Fruit fly (Drosophila melanogaster) ovary, adult (tissue): ENCODE results near the gene CG42578.

Source experiments
- CG17801 ChIP-seq: fragments of 200-800 bp; optimal IDR thresholded peaks from 2 replicates; lab custom pipeline; 2019; ENCODE audit warnings: missing biosample characterization, mild to moderate bottlenecking, missing genetic modification characterization, moderate library complexity; ENCODE audit not compliant: partially characterized antibody

CG42578 gene

DNA sequence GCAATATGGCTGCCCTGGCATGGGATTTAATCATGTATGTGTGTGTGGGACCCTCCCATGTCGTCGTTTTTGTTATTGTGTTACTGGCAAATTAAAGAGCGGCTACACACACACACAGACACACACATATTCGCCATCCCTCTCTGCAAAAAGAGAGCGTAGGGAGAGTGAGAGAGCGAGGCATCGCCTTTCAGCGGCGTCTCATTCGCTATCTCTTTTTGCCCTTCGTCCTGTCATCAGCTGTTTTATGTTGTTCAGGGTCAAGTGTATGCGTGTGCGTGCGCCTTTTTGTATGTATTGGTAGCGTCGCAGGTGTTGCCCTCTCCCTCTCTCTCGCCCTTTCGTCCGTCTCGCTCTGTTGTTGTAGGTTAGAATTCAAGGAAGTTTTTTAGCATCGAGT lies 9.3 kb upstream of the CG42578 start:
- TF ChIP-seq CG17801 (GFP tag; lab: Kevin White, UChicago), result no peak

DNA sequence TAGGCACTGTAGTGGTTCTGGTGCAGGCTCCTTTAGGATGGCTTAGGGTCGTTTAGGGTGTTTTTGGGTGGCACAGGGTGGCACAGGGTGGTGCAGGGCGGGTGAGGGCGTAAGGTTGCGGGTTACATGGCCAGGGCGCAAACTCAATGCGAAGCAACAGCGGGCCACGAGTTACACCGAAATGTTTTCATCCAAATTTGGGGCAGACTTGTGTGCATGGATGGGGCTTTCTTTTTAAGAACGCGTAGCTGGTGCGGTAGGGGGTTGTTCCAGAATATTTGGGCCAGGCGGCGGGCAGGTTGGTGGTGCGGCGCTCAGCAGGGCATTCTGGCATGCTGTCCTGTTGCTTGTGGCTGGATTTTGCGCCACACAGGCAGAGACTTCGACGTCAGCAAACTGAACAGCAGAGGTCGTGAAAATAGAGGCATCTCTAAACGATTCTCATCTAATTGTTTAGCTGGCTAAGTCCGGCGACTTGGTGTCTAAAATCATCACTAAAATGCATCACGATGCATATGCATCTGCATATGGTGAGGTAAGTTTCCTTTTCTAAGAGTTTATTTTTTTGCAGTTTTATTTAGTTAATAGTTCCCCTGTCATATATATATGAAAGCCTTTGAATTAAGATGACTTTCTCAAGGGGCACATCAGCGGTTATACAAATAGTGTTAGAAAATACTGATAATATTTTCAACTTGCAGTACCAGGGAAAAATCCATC lies 1.9 kb downstream of the CG42578 start:
- TF ChIP-seq CG17801 (GFP tag; lab: Kevin White, UChicago), result no peak

DNA sequence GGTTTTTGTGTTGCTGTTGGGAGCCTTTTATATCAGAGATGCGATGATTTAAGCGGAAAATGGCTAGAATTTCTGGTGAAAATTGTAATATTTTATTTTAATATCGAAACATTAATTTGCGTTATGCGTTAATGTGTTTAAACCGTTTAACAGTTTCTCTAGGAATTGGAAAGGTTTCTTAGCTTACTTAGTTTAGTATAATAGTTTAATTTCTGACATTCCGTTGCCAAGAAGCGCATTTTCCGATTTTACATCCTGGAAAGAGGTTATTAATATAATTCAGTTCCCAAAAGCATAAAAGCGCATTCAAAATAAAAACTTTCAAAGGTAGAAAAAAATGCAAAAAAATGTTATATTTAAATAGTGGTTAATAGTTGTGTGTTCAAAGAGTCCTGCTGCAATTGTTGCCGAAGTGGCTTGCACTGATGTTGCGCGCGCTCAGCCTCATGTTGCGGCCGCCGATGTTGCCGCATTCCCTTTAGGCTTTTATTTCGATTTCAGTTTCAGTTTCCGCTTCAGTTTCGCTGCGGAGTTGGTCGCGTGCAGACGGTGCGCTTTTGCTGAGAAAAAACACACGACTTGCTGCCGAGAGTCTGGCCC lies 2.8 kb downstream of the CG42578 start, which contains the start of gene tbc:
Gene tbc (plus strand): TSS at position 504 of the 600 bp plus-strand sequence.
- no peak for TF ChIP-seq CG17801 (GFP tag; lab: Kevin White, UChicago)

DNA sequence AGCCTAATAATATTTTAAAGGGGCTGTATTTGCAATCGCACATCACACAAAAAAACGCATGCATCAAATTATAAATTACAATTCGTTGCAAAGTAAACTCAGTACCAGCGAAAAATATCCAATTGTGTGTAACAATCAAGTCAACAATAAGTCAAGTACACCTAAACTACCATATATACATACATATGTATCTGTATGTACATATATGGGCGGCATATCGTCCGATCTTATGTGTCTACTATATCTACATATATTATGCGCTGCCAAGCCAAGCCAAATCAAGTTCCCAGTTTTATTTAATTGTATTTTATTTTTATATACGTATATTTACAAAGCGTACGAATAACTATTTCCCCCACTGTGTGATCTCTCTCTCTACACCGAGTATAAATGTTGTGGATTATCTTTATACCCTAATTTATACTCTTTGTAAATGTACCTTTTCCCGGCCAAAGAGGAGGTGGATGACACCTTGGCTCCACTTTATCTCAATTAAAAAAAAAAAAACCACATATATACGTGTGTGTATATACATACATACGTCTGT lies 20.3 kb downstream of the CG42578 start:
- TF ChIP-seq CG17801 (GFP tag; lab: Kevin White, UChicago), result peak; percentile 55

DNA sequence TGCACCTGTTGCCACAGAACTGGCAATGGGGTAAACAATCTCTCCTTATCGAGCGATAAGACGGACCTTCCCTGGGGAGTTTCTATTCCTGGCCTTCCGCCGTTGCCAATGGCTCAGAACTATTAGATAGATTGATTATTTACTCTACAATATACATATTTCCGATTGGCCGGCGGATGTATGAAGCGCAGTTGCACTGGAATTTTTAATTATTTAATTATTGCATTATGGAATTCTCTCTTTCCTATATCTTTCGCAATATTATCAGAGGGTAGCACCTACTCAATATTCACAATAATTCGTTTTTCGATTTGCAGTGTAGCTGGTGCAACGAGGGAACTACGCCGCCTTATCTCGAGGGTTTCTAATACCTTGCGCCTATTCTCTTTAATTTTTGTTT lies 21.0 kb downstream of the CG42578 start, which contains the start of gene GstT3:
Gene GstT3 (plus strand): TSS at position 301 of the 400 bp plus-strand sequence.
- no peak for TF ChIP-seq CG17801 (GFP tag; lab: Kevin White, UChicago)

DNA sequence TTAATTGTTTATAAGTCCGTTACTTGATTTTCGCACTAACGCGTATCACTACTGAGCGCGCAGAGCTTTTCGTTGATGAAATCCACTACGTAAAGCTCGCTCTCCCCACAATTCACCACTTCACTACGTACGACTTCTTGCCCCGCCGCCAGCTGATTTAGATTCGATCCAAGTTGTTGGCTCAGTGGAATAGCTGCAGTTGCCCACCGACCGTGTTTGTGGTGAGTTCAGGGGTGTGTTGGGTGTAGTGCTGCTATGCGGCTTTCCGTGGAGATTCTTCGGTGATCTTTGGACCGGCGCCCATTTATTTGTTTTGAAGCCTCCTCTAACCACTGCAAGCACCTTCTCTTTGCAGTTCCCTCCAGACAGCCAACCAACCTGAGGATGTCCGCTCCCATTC lies 22.0 kb downstream of the CG42578 start:
- TF ChIP-seq CG17801 (GFP tag; lab: Kevin White, UChicago), result peak; percentile 60

DNA sequence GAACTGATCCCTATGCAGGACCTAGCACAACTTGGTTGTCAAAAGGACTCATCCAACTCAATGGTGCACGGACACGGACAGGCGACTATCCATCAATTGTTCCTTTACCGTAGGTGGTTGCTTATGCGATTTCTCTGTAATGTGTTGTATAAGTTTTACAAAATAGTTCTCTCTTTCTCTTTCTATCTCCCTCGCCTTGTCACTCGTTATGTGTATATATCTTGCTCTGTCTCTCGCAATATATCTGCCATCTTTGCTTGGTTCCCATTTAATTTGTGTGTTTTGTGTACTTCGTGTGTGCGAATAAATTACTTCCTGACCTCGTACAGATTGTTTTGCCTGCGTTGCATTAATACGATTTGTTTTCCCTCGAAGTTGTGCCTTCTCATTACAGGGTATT lies 24.5 kb downstream of the CG42578 start:
- no peak for TF ChIP-seq CG17801 (GFP tag; lab: Kevin White, UChicago)

DNA sequence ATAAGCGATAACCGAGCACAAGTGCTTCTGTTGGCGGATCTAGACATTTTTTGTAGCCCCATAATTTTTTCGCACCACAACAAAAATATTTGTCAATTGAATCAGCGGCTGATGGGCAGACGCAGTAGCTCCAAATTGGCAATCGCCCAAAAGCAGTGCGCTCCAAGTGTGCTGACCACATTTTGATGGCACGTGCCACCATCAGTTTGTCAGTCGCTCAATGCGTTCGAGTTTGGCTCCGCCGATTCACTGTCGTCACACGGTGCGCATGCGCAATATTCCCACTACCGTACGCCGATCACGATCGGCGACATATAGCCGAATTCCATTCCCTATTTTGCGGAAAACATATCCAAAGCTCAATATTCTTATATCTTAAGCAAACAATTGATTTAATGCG lies 32.5 kb downstream of the CG42578 start:
- TF ChIP-seq CG17801 (GFP tag; lab: Kevin White, UChicago), result no peak

DNA sequence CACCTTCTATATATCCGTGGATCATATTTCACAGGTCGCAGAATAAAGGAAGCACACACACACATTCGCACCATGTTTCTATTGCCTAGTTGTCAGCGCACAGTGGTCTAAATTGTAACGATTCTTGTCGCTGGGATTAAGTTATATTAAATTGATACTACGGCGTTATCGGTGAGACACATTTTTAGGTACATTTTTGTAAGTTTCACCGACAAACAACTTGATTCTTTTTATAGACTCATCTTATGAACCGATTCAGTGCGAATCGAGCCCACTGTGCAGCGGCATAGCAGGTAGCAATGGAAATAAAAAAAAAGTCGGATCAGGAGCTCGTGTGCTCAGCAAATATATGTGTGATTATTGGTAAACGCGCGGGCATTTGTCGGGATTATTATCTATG lies 34.2 kb downstream of the CG42578 start:
- TF ChIP-seq CG17801 (GFP tag; lab: Kevin White, UChicago), result peak; percentile 23

DNA sequence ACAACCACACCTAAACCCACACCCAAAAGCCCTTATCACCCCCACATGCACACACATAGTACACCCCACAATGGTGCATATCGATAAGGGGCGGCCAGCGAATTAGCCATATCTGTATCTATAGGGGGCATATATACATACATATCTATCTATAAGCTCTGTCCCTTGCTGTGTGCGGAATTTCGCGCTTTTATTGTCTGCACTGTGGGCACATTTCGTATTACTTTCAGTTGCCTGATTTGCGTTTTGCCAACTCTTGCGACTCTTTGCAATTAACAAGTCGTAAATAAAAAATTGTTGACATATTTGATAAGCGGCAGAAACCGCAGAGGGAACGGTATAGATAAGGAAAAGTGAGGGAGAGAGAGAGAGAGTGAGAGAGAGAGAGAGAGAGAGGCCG lies 35.2 kb downstream of the CG42578 start:
- no peak for TF ChIP-seq CG17801 (GFP tag; lab: Kevin White, UChicago)

DNA sequence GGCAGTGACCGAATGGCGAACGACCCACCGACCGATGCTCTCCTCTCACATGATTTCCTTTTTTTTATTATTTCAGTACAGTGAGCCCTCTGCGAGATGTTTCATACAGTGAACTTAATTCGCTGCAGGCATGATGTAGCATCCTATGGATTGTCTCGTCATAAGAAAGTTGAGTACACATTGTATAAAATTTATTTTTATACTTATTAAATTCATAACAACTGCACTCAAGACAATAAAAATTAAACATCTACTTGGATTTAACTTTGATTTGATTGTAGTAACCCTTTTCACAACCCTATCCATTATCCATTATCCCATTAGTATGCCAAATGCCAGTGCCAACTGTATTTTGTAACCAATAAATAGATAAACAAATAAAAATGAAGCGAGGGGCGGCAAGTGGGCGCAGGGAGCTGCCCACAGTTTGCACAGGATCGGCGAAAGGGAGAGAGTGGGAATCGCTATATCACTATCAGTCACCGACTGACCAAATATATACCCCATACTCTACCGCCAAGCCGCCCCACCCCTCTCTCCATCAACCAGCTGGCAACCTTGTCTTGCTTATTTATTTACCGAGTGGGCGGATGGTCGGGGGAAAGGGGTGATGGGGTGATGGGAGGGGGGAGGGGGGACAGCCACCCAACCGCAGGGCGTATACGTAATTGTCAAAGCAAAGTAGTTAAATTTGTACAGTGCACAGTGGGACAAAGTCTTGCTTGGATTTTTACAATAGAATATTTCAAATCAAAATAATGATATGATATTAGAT lies 36.8 kb downstream of the CG42578 start:
- no peak for TF ChIP-seq CG17801 (GFP tag; lab: Kevin White, UChicago)

DNA sequence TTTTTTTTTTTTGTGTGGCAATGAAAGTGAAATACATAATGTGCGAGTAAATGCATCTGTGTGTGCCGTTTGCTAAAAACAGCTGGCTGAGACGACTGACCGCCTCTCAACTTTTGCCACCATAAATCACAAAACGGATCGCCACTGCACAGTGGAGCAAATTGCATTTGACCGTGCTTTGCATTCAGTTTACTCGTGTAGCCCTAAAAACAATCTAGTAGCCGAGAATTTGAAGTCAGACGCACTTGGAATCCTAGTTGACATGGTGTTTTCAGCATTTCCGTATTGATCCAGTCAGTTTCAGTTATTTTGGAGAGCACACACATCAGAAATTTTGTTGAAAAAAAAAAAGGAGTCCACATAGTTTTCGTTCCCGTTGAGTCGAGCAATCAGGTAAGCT lies 39.7 kb downstream of the CG42578 start, which contains the start of gene CG15461:
Gene CG15461 (plus strand): TSS at position 301 of the 400 bp plus-strand sequence.
- no peak for TF ChIP-seq CG17801 (GFP tag; lab: Kevin White, UChicago)

DNA sequence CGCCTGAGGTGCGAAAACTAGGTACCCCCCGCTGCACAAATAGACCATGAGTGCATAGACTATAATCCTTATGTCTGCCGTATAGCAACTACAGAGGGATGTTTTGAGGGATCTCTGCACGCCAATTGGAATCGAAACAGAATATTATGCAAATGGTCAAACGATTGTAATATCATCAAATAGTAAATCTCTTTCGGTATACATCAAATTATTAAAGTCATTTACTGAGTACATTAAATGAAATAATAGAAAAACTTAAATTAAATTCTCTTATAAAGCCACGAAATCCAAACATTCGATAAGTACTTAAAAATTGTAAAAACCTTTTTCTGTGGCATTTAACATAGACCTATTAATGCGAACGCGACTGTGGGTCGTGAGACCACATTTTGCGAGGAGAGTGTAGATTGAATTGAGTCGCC lies 42.5 kb downstream of the CG42578 start:
- peak; percentile 73 for TF ChIP-seq CG17801 (GFP tag; lab: Kevin White, UChicago)

DNA sequence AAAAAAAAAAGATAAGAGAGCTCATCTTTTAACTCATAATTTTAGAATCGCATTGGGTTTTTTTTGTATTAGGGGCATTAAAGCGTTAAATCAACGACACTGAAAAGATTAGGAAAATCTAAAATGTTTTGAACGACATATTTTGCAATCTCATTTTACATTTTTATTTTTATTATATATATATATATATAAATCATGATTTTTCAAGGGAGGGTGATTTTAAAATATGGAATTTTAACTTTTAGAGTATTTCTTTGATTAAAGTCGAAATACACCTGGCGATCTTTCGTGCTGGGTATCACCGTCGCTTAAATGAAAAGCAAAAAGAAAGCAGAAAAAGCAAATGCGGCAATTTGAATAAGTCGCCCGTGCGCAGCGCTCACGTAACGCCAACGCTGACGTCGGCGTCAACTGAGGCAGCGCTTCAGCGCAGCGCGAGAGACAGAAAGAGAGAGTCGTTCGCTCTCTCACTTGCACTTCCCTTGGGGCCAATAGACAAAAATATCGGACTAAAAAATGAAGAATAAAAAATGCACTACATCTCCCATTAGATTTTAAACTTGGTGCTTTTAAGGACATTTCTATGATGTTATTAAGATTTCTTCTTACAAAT lies 43.3 kb downstream of the CG42578 start:
- TF ChIP-seq CG17801 (GFP tag; lab: Kevin White, UChicago), result no peak

DNA sequence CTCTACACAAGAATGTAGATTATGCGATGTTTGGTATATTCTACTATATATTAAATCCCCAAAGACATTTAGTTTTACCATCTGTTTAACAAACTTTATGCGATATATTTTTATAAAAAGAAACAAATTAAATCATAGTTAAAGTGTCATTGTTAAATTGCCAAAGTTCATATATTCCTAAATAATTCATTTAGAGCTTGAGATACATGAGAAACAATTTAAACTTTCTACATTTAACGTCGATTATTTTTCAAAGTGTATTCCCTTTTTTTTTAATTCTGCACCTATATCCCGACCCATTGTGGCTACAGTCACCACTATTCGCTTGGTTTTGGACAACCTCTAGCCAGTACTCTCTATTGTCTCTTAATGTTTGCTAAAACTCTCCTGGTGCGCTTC lies 43.8 kb downstream of the CG42578 start:
- no peak for TF ChIP-seq CG17801 (GFP tag; lab: Kevin White, UChicago)
